Fruit fly (Drosophila melanogaster) whole organism, embryonic: ENCODE data around the gene Agpat2.

Source experiments
- CG10209 ChIP-seq: fragments of 200-800 bp; sonication (Bioruptor generic); optimal IDR thresholded peaks from 3 replicates; lab custom pipeline; 2017; ENCODE audit warnings: missing biosample characterization, mild to moderate bottlenecking, missing genetic modification characterization, missing genetic modification reagents
- CG10543 ChIP-seq: fragments of 200-800 bp; sonication (Bioruptor generic); optimal IDR thresholded peaks from 3 replicates; lab custom pipeline; 2017; ENCODE audit warnings: missing biosample characterization, mild to moderate bottlenecking, missing genetic modification characterization, moderate library complexity
- CG10654 ChIP-seq: fragments of 200-800 bp; sonication (Bioruptor generic); optimal IDR thresholded peaks from 2 replicates; lab custom pipeline; 2016; ENCODE audit warnings: missing biosample characterization, missing genetic modification characterization
- CG12155 ChIP-seq: fragments of 200-800 bp; sonication (Bioruptor generic); optimal IDR thresholded peaks from 3 replicates; lab custom pipeline; 2016; ENCODE audit warnings: missing biosample characterization, missing genetic modification characterization
- CG12219 ChIP-seq: fragments of 200-800 bp; sonication (Bioruptor generic); optimal IDR thresholded peaks from 3 replicates; lab custom pipeline; 2018; ENCODE audit warnings: missing biosample characterization, mild to moderate bottlenecking, missing genetic modification characterization
- CG12299 ChIP-seq: fragments of 200-800 bp; sonication (Bioruptor generic); optimal IDR thresholded peaks from 2 replicates; lab custom pipeline; 2018; ENCODE audit warnings: missing biosample characterization, mild to moderate bottlenecking, missing genetic modification characterization
- CG12391 ChIP-seq: fragments of 200-800 bp; sonication (Bioruptor generic); optimal IDR thresholded peaks from 3 replicates; lab custom pipeline; 2018; ENCODE audit warnings: missing biosample characterization, mild to moderate bottlenecking, missing genetic modification characterization, moderate library complexity
- CG12659 ChIP-seq: fragments of 200-800 bp; sonication (Bioruptor generic); optimal IDR thresholded peaks from 3 replicates; lab custom pipeline; 2017; ENCODE audit warnings: mild to moderate bottlenecking, missing biosample characterization, missing genetic modification reagents, missing genetic modification characterization
- CG12769 ChIP-seq: fragments of 200-800 bp; sonication (Bioruptor generic); optimal IDR thresholded peaks from 2 replicates; lab custom pipeline; 2019; ENCODE audit warnings: missing biosample characterization, mild to moderate bottlenecking, missing genetic modification characterization, moderate library complexity
- CG17359 ChIP-seq: fragments of 200-800 bp; sonication (Bioruptor generic); optimal IDR thresholded peaks from 3 replicates; lab custom pipeline; 2018; ENCODE audit warnings: missing biosample characterization, mild to moderate bottlenecking, missing genetic modification characterization, moderate library complexity
- CG17385 ChIP-seq: fragments of 200-800 bp; sonication (Bioruptor generic); optimal IDR thresholded peaks from 3 replicates; lab custom pipeline; 2018; ENCODE audit warnings: missing biosample characterization, mild to moderate bottlenecking, missing genetic modification characterization
- CG2199 ChIP-seq: fragments of 200-800 bp; sonication (Bioruptor generic); IDR thresholded peaks from 3 replicates; pipeline ENCODE4 v1.3.6; 2022; ENCODE audit warnings: missing biosample characterization, missing genetic modification characterization
- CG30403 ChIP-seq: fragments of 200-800 bp; sonication (Bioruptor generic); optimal IDR thresholded peaks from 3 replicates; lab custom pipeline; 2016; ENCODE audit warnings: missing biosample characterization, missing genetic modification characterization
- CG32772 ChIP-seq: fragments of 200-800 bp; sonication (Bioruptor generic); IDR thresholded peaks from 2 replicates; pipeline ENCODE4 v1.3.6; 2022; ENCODE audit warnings: missing biosample characterization, missing genetic modification characterization
- CG3407 ChIP-seq: fragments of 200-800 bp; sonication (Bioruptor generic); optimal IDR thresholded peaks from 2 replicates; lab custom pipeline; 2018; ENCODE audit warnings: missing biosample characterization, mild to moderate bottlenecking, missing genetic modification characterization
- CG5245 ChIP-seq: fragments of 200-800 bp; sonication (Bioruptor generic); optimal IDR thresholded peaks from 3 replicates; lab custom pipeline; 2016; ENCODE audit warnings: missing biosample characterization, missing genetic modification characterization
- CG6175 ChIP-seq: fragments of 200-800 bp; sonication (Bioruptor generic); IDR thresholded peaks from 3 replicates; pipeline ENCODE4 v1.3.6; 2022; ENCODE audit warnings: missing biosample characterization, missing genetic modification characterization
- CG7839 ChIP-seq: fragments of 200-800 bp; sonication (Bioruptor generic); optimal IDR thresholded peaks from 3 replicates; lab custom pipeline; 2018; ENCODE audit warnings: missing biosample characterization, mild to moderate bottlenecking, missing genetic modification characterization, moderate library complexity
- CG8478 ChIP-seq: fragments of >200 bp; optimal IDR thresholded peaks from 2 replicates; lab custom pipeline; 2018
- CG8944 ChIP-seq: fragments of 200-800 bp; sonication (Bioruptor generic); optimal IDR thresholded peaks from 3 replicates; lab custom pipeline; 2016; ENCODE audit warnings: missing biosample characterization, missing genetic modification characterization
- CG9437 ChIP-seq: fragments of 200-800 bp; sonication (Bioruptor generic); optimal IDR thresholded peaks from 2 replicates; lab custom pipeline; 2018; ENCODE audit warnings: missing biosample characterization, mild to moderate bottlenecking, missing genetic modification characterization
- CHES-1-like ChIP-seq: fragments of 200-800 bp; sonication (Bioruptor generic); optimal IDR thresholded peaks from 2 replicates; lab custom pipeline; 2016; ENCODE audit warnings: missing biosample characterization, missing genetic modification characterization
- Dad ChIP-seq: fragments of 200-800 bp; sonication (Bioruptor generic); optimal IDR thresholded peaks from 3 replicates; lab custom pipeline; 2016; ENCODE audit warnings: missing biosample characterization, missing genetic modification characterization
- Dp ChIP-seq: fragments of 200-800 bp; sonication (Bioruptor generic); optimal IDR thresholded peaks from 2 replicates; lab custom pipeline; 2018; ENCODE audit warnings: missing biosample characterization, mild to moderate bottlenecking, missing genetic modification characterization, moderate library complexity
- HLH54F ChIP-seq: fragments of 200-800 bp; sonication (Bioruptor generic); optimal IDR thresholded peaks from 3 replicates; lab custom pipeline; 2016; ENCODE audit warnings: missing biosample characterization, missing genetic modification characterization
- MTF-1 ChIP-seq: fragments of 200-800 bp; sonication (Bioruptor generic); optimal IDR thresholded peaks from 2 replicates; lab custom pipeline; 2018; ENCODE audit warnings: missing biosample characterization, mild to moderate bottlenecking, missing genetic modification characterization, borderline replicate concordance
- Med ChIP-seq: fragments of 200-800 bp; sonication (Bioruptor generic); peaks from one replicate; lab custom pipeline; 2016; ENCODE audit warnings: missing biosample characterization, missing genetic modification characterization, mild to moderate bottlenecking, inconsistent platforms, moderate library complexity
- PHDP ChIP-seq: fragments of 200-800 bp; sonication (Bioruptor generic); optimal IDR thresholded peaks from 3 replicates; lab custom pipeline; 2018; ENCODE audit warnings: missing biosample characterization, mild to moderate bottlenecking, missing genetic modification characterization, moderate library complexity
- Sox102F ChIP-seq: fragments of 200-800 bp; sonication (Bioruptor generic); optimal IDR thresholded peaks from 2 replicates; lab custom pipeline; 2018; ENCODE audit warnings: missing biosample characterization, mild to moderate bottlenecking, missing genetic modification characterization, moderate library complexity
- Ssrp ChIP-seq: fragments of 200-800 bp; sonication (Bioruptor generic); optimal IDR thresholded peaks from 2 replicates; lab custom pipeline; 2018; ENCODE audit warnings: missing biosample characterization, mild to moderate bottlenecking, missing genetic modification characterization, moderate library complexity
- Stat92E ChIP-seq, 3 experiments: fragments of >200 bp in 2 of 3; fragments of 200-800 bp in 1 of 3; sonication (Bioruptor generic) in 1 of 3; optimal IDR thresholded peaks; 2 replicates each; lab custom pipeline; 2017 to 2019; ENCODE audit warnings: missing biosample characterization in 3 of 3, missing genetic modification characterization in 3 of 3, mild to moderate bottlenecking in 1 of 3, moderate library complexity in 1 of 3
- aop ChIP-seq: fragments of 200-800 bp; sonication (Bioruptor generic); IDR thresholded peaks from 2 replicates; pipeline ENCODE4 v1.3.6; 2022; ENCODE audit warnings: missing biosample characterization, missing genetic modification characterization
- bowl ChIP-seq: fragments of 200-800 bp; sonication (Bioruptor generic); IDR thresholded peaks from 2 replicates; pipeline ENCODE4 v1.3.6; 2022; ENCODE audit warnings: missing biosample characterization, missing genetic modification characterization
- caup ChIP-seq: fragments of 200-800 bp; sonication (Bioruptor generic); optimal IDR thresholded peaks from 3 replicates; lab custom pipeline; 2017; ENCODE audit warnings: missing biosample characterization, mild to moderate bottlenecking, missing genetic modification characterization, moderate library complexity; ENCODE audit not compliant: severe bottlenecking
- chm ChIP-seq: fragments of 200-800 bp; sonication (Bioruptor generic); IDR thresholded peaks from 2 replicates; pipeline ENCODE4 v1.3.6; 2022; ENCODE audit warnings: missing biosample characterization, missing genetic modification characterization
- chn ChIP-seq: fragments of 200-800 bp; sonication (Bioruptor generic); optimal IDR thresholded peaks from 2 replicates; lab custom pipeline; 2016; ENCODE audit warnings: missing biosample characterization, missing genetic modification characterization
- ci ChIP-seq: fragments of 200-800 bp; sonication (Bioruptor generic); IDR thresholded peaks from 3 replicates; pipeline ENCODE4 v1.3.6; 2022; ENCODE audit warnings: missing biosample characterization, missing genetic modification characterization
- crol ChIP-seq: fragments of 200-800 bp; sonication (Bioruptor generic); IDR thresholded peaks from 2 replicates; pipeline ENCODE4 v1.3.6; 2022; ENCODE audit warnings: missing biosample characterization, missing genetic modification characterization
- gcm ChIP-seq: fragments of 200-800 bp; sonication (Bioruptor generic); optimal IDR thresholded peaks from 2 replicates; lab custom pipeline; 2019; ENCODE audit warnings: missing biosample characterization, mild to moderate bottlenecking, missing genetic modification characterization, moderate library complexity
- her ChIP-seq: fragments of 200-800 bp; sonication (Bioruptor generic); optimal IDR thresholded peaks from 2 replicates; lab custom pipeline; 2016; ENCODE audit warnings: missing biosample characterization, missing genetic modification characterization
- kni ChIP-seq: fragments of 200-800 bp; sonication (Bioruptor generic); optimal IDR thresholded peaks from 3 replicates; lab custom pipeline; 2017; ENCODE audit warnings: mild to moderate bottlenecking, missing biosample characterization, missing genetic modification reagents, missing genetic modification characterization
- lbe ChIP-seq: fragments of 200-800 bp; sonication (Bioruptor generic); optimal IDR thresholded peaks from 2 replicates; lab custom pipeline; 2016; ENCODE audit warnings: missing biosample characterization, mild to moderate bottlenecking, missing genetic modification characterization
- p53 ChIP-seq: fragments of 200-800 bp; sonication (Bioruptor generic); optimal IDR thresholded peaks from 2 replicates; lab custom pipeline; 2016; ENCODE audit warnings: missing biosample characterization, missing genetic modification characterization
- pan ChIP-seq, 4 experiments: fragments of >200 bp in 3 of 4; fragments of 200-800 bp in 1 of 4; sonication (Bioruptor generic) in 1 of 4; optimal IDR thresholded peaks in 3 of 4; IDR thresholded peaks in 1 of 4; 2 replicates each; pipeline versions ENCODE4 v1.3.6 to Lab custom; 2017 to 2022; ENCODE audit warnings: missing biosample characterization in 2 of 4, missing genetic modification characterization in 2 of 4, mixed read lengths in 1 of 4
- sens ChIP-seq: fragments of 200-800 bp; sonication (Bioruptor generic); peaks from one replicate; lab custom pipeline; 2016; ENCODE audit warnings: missing biosample characterization, missing genetic modification characterization
- sr ChIP-seq: fragments of 200-800 bp; sonication (Bioruptor generic); IDR thresholded peaks from 3 replicates; pipeline ENCODE4 v1.3.6; 2022; ENCODE audit warnings: missing biosample characterization, missing genetic modification characterization
- tin ChIP-seq: fragments of 200-800 bp; sonication (Bioruptor generic); optimal IDR thresholded peaks from 3 replicates; lab custom pipeline; 2016; ENCODE audit warnings: missing biosample characterization, missing genetic modification characterization
- vfl ChIP-seq: fragments of 200-800 bp; sonication (Bioruptor generic); optimal IDR thresholded peaks from 2 replicates; lab custom pipeline; 2016; ENCODE audit warnings: missing biosample characterization, missing genetic modification characterization
- zfh1 ChIP-seq: fragments of 200-800 bp; sonication (Bioruptor generic); IDR thresholded peaks from 3 replicates; pipeline ENCODE4 v1.3.6; 2022; ENCODE audit warnings: missing biosample characterization, missing genetic modification characterization

Agpat2 gene

dm6 chr2L:8420259-8420930, 43.4 kb downstream of the Agpat2 start (continued):
- TF ChIP-seq Sox102F (peak; percentile 13), sens (GFP tag; lab: Kevin White, UChicago) (peak; percentile 77), her (no peak), pan (optimal IDR thresholded peaks at IDR 0.05; lab: Kevin White, UChicago) (no peak), pan (GFP tag; optimal IDR thresholded peaks at IDR 0.05 in 1 of 2, IDR thresholded peaks at IDR 0.05 in 1 of 2) (no peak), CG7839 (tag; lab: Kevin White, UChicago) (peak; percentile 7), chm (GFP tag; lab: Robert Waterston, UW) (peak; percentile 31; the same call in 1 of the 2 replicates), PHDP (tag; lab: Kevin White, UChicago) (peak; percentile 11), Stat92E (GFP tag; optimal IDR thresholded peaks at IDR 0.05; lab: Kevin White, UChicago) (no peak), CG8478 (lab: Kevin White, UChicago) (no peak), bowl (GFP tag; lab: Robert Waterston, UW) (no peak), CG12391 (tag; lab: Kevin White, UChicago) (peak; percentile 24), CG12219 (no peak), kni (peak; percentile 10), p53 (GFP tag; lab: Kevin White, UChicago) (no peak), CG30403 (peak; percentile 8)

dm6 chr2L:8419382-8419940, 44.3 kb downstream of the Agpat2 start:
- no peak for TF ChIP-seq CG32772
- no peak for TF ChIP-seq CG9437 (GFP tag; lab: Kevin White, UChicago)
- no peak for TF ChIP-seq CG3407 (GFP tag; lab: Kevin White, UChicago)
- no peak for TF ChIP-seq CG8944 (GFP tag; lab: Kevin White, UChicago)
- TF ChIP-seq CG2199 (GFP tag; lab: Robert Waterston, UW): no peak
- no peak for TF ChIP-seq CHES-1-like (GFP tag; lab: Kevin White, UChicago)
- TF ChIP-seq CG6175 (GFP tag; lab: Robert Waterston, UW): no peak
- no peak for TF ChIP-seq chn (GFP tag; lab: Kevin White, UChicago)
- TF ChIP-seq CG17359 (tag; lab: Kevin White, UChicago): no peak
- TF ChIP-seq Ssrp (tag; lab: Kevin White, UChicago): no peak
- TF ChIP-seq HLH54F (GFP tag; lab: Kevin White, UChicago): no peak
- TF ChIP-seq CG12299 (tag; lab: Kevin White, UChicago): no peak
- TF ChIP-seq lbe (GFP tag; lab: Kevin White, UChicago): no peak
- no peak for TF ChIP-seq caup
- TF ChIP-seq zfh1: no peak
- TF ChIP-seq CG10543 (GFP tag; lab: Kevin White, UChicago): no peak
- TF ChIP-seq CG12659 (GFP tag; lab: Kevin White, UChicago): no peak
- TF ChIP-seq CG10209 (GFP tag; lab: Kevin White, UChicago): no peak
- TF ChIP-seq tin (GFP tag; lab: Kevin White, UChicago): no peak
- TF ChIP-seq CG12769 (tag; lab: Kevin White, UChicago): no peak
- no peak for TF ChIP-seq Dad (GFP tag; lab: Kevin White, UChicago)
- TF ChIP-seq Med: peak; percentile 1
- peak; percentile 84 for TF ChIP-seq gcm (GFP tag; lab: Kevin White, UChicago)
- TF ChIP-seq Dp (GFP tag; lab: Kevin White, UChicago): no peak
- TF ChIP-seq CG12155 (GFP tag; lab: Kevin White, UChicago): no peak
- no peak for TF ChIP-seq CG5245 (GFP tag; lab: Kevin White, UChicago)
- no peak for TF ChIP-seq sr (GFP tag; lab: Robert Waterston, UW)
- no peak for TF ChIP-seq vfl
- TF ChIP-seq CG10654 (GFP tag; lab: Kevin White, UChicago): no peak
- TF ChIP-seq ci (GFP tag; lab: Robert Waterston, UW): no peak
- peak; percentile 81 for TF ChIP-seq crol (GFP tag; lab: Robert Waterston, UW)
- TF ChIP-seq MTF-1 (GFP tag; lab: Kevin White, UChicago): no peak
- peak; percentile 64 for TF ChIP-seq CG17385 (GFP tag; lab: Kevin White, UChicago)
- TF ChIP-seq aop (GFP tag; lab: Robert Waterston, UW): peak; percentile 34; the same call in 1 of the 2 replicates
